Fruit fly (Drosophila melanogaster) Kc167 (cell line): Measurements from ENCODE around the gene Alp10.

Source experiments
- Myc ChIP-seq: fragments of >200 bp; optimal IDR thresholded peaks from 2 replicates; lab custom pipeline; 2017; ENCODE audit warnings: missing external identifiers
- psq ChIP-seq: fragments of >200 bp; optimal IDR thresholded peaks from 2 replicates; lab custom pipeline; 2017; ENCODE audit warnings: missing external identifiers
- ttk ChIP-seq: sonication (Bioruptor generic); optimal IDR thresholded peaks from 2 replicates; lab custom pipeline; 2017; ENCODE audit warnings: missing external identifiers

DNA sequence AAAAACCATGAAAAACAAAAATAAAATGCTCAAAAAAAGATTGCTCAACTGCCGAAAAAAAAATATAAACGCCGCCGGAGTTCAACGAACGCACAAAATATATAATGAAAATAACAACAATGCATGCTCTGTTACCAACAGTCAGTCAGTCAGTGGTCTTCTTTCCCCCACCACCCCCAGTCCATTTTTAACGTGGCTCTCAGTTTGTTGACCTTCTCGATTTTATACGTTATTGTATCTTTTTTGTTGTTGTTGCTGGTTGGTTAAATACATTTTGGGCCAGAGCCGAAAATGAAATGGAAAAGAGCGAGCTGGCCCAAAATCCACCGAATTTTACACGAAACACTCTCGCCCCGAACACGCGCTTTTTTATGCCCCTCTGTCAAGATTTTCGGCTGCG is 26.8 kb upstream of the Alp10 start:
- TF ChIP-seq psq (lab: Kevin White, UChicago) = no peak
- no peak for TF ChIP-seq Myc
- TF ChIP-seq ttk (lab: Kevin White, UChicago) = no peak
